Fruit fly (Drosophila melanogaster) whole organism, embryonic: Measurements from ENCODE around the gene Acp98AB.

Experiments
- Bgb ChIP-seq: fragments of 200-800 bp; sonication (Bioruptor generic); IDR thresholded peaks from 2 replicates; pipeline ENCODE4 v1.3.6; 2022; ENCODE audit warnings: missing biosample characterization, missing genetic modification characterization; ENCODE audit not compliant: partially characterized antibody
- CG10431 ChIP-seq: fragments of 200-800 bp; sonication (Bioruptor generic); optimal IDR thresholded peaks from 3 replicates; lab custom pipeline; 2018; ENCODE audit warnings: missing biosample characterization, mild to moderate bottlenecking, missing genetic modification characterization
- CG10462 ChIP-seq: fragments of 200-800 bp; sonication (Bioruptor generic); optimal IDR thresholded peaks from 2 replicates; lab custom pipeline; 2016; ENCODE audit warnings: missing biosample characterization, missing genetic modification characterization
- CG10543 ChIP-seq: fragments of 200-800 bp; sonication (Bioruptor generic); optimal IDR thresholded peaks from 3 replicates; lab custom pipeline; 2017; ENCODE audit warnings: missing biosample characterization, mild to moderate bottlenecking, missing genetic modification characterization, moderate library complexity
- CG11560 ChIP-seq: fragments of 200-800 bp; sonication (Bioruptor generic); IDR thresholded peaks from 3 replicates; pipeline ENCODE4 v1.3.6; 2022; ENCODE audit warnings: missing biosample characterization, missing genetic modification characterization
- CG12299 ChIP-seq: fragments of 200-800 bp; sonication (Bioruptor generic); optimal IDR thresholded peaks from 2 replicates; lab custom pipeline; 2018; ENCODE audit warnings: missing biosample characterization, mild to moderate bottlenecking, missing genetic modification characterization
- CG12659 ChIP-seq: fragments of 200-800 bp; sonication (Bioruptor generic); optimal IDR thresholded peaks from 3 replicates; lab custom pipeline; 2017; ENCODE audit warnings: mild to moderate bottlenecking, missing biosample characterization, missing genetic modification reagents, missing genetic modification characterization
- CG13624 ChIP-seq: fragments of 200-800 bp; sonication (Bioruptor generic); optimal IDR thresholded peaks from 2 replicates; lab custom pipeline; 2016; ENCODE audit warnings: missing biosample characterization, missing genetic modification characterization
- CG14441 ChIP-seq: fragments of 200-800 bp; sonication (Bioruptor generic); IDR thresholded peaks from 2 replicates; pipeline ENCODE4 v1.3.6; 2022; ENCODE audit warnings: missing biosample characterization, missing genetic modification characterization
- CG16813 ChIP-seq: fragments of 200-800 bp; sonication (Bioruptor generic); IDR thresholded peaks from 3 replicates; pipeline ENCODE4 v1.3.6; 2022; ENCODE audit warnings: missing biosample characterization, missing genetic modification characterization; ENCODE audit not compliant: partially characterized antibody
- CG17361 ChIP-seq: fragments of 200-800 bp; sonication (Bioruptor generic); IDR thresholded peaks from 3 replicates; pipeline ENCODE4 v1.3.6; 2022; ENCODE audit warnings: missing biosample characterization, missing genetic modification characterization
- CG1792 ChIP-seq: fragments of 200-800 bp; sonication (Bioruptor generic); optimal IDR thresholded peaks from 2 replicates; lab custom pipeline; 2016; ENCODE audit warnings: missing biosample characterization, missing genetic modification characterization
- CG31365 ChIP-seq: fragments of 200-800 bp; sonication (Bioruptor generic); optimal IDR thresholded peaks from 2 replicates; lab custom pipeline; 2018; ENCODE audit warnings: missing biosample characterization, mild to moderate bottlenecking, missing genetic modification characterization
- CG3407 ChIP-seq: fragments of 200-800 bp; sonication (Bioruptor generic); optimal IDR thresholded peaks from 2 replicates; lab custom pipeline; 2018; ENCODE audit warnings: missing biosample characterization, mild to moderate bottlenecking, missing genetic modification characterization
- CG42726 ChIP-seq: fragments of 200-800 bp; sonication (Bioruptor generic); IDR thresholded peaks from 2 replicates; pipeline ENCODE4 v1.3.6; 2022; ENCODE audit warnings: missing biosample characterization, missing genetic modification characterization; ENCODE audit not compliant: partially characterized antibody
- CG4328 ChIP-seq: fragments of 200-800 bp; sonication (Bioruptor generic); optimal IDR thresholded peaks from 3 replicates; lab custom pipeline; 2017; ENCODE audit warnings: missing biosample characterization, missing genetic modification reagents, missing genetic modification characterization
- CG4424 ChIP-seq: fragments of 200-800 bp; sonication (Bioruptor generic); optimal IDR thresholded peaks from 3 replicates; lab custom pipeline; 2016; ENCODE audit warnings: missing biosample characterization, missing genetic modification characterization
- CG6175 ChIP-seq: fragments of 200-800 bp; sonication (Bioruptor generic); IDR thresholded peaks from 3 replicates; pipeline ENCODE4 v1.3.6; 2022; ENCODE audit warnings: missing biosample characterization, missing genetic modification characterization
- CG7271 ChIP-seq: fragments of 200-800 bp; sonication (Bioruptor generic); optimal IDR thresholded peaks from 2 replicates; lab custom pipeline; 2018; ENCODE audit warnings: missing biosample characterization, mild to moderate bottlenecking, missing genetic modification characterization, moderate library complexity
- CG8281 ChIP-seq: fragments of 200-800 bp; sonication (Bioruptor generic); optimal IDR thresholded peaks from 2 replicates; lab custom pipeline; 2018; ENCODE audit warnings: missing biosample characterization, mild to moderate bottlenecking, missing genetic modification characterization, moderate library complexity
- CG9876 ChIP-seq: fragments of 200-800 bp; sonication (Bioruptor generic); optimal IDR thresholded peaks from 2 replicates; lab custom pipeline; 2016; ENCODE audit warnings: missing biosample characterization, missing genetic modification characterization
- CG9932 ChIP-seq: fragments of 200-800 bp; sonication (Bioruptor generic); IDR thresholded peaks from 2 replicates; pipeline ENCODE4 v1.3.6; 2022; ENCODE audit warnings: missing biosample characterization, missing genetic modification characterization
- Camta ChIP-seq: fragments of 200-800 bp; sonication (Bioruptor generic); optimal IDR thresholded peaks from 2 replicates; lab custom pipeline; 2016; ENCODE audit warnings: missing biosample characterization, missing genetic modification characterization
- Drgx ChIP-seq: fragments of 200-800 bp; sonication (Bioruptor generic); IDR thresholded peaks from 2 replicates; pipeline ENCODE4 v1.3.6; 2022; ENCODE audit warnings: missing biosample characterization, missing genetic modification characterization
- Elba2 ChIP-seq: fragments of 200-800 bp; sonication (Bioruptor generic); optimal IDR thresholded peaks from 3 replicates; lab custom pipeline; 2016; ENCODE audit warnings: missing biosample characterization, missing genetic modification characterization
- Ets65A ChIP-seq: fragments of 200-800 bp; sonication (Bioruptor generic); peaks from one replicate; lab custom pipeline; 2016; ENCODE audit warnings: missing biosample characterization, missing genetic modification characterization
- HmgZ ChIP-seq: fragments of 200-800 bp; sonication (Bioruptor generic); optimal IDR thresholded peaks from 2 replicates; lab custom pipeline; 2018; ENCODE audit warnings: missing biosample characterization, mild to moderate bottlenecking, missing genetic modification characterization
- Meics ChIP-seq: fragments of 200-800 bp; sonication (Bioruptor generic); optimal IDR thresholded peaks from 2 replicates; lab custom pipeline; 2017; ENCODE audit warnings: missing biosample characterization, mild to moderate bottlenecking, missing genetic modification characterization
- Myb ChIP-seq: fragments of 200-800 bp; sonication (Bioruptor generic); optimal IDR thresholded peaks from 2 replicates; lab custom pipeline; 2016; ENCODE audit warnings: missing biosample characterization, missing genetic modification characterization
- Opbp ChIP-seq: fragments of 200-800 bp; sonication (Bioruptor generic); IDR thresholded peaks from 3 replicates; pipeline ENCODE4 v1.3.6; 2022; ENCODE audit warnings: missing biosample characterization, missing genetic modification characterization; ENCODE audit not compliant: partially characterized antibody
- Sox102F ChIP-seq: fragments of 200-800 bp; sonication (Bioruptor generic); optimal IDR thresholded peaks from 2 replicates; lab custom pipeline; 2018; ENCODE audit warnings: missing biosample characterization, mild to moderate bottlenecking, missing genetic modification characterization, moderate library complexity
- Vsx1 ChIP-seq: fragments of 200-800 bp; sonication (Bioruptor generic); optimal IDR thresholded peaks from 2 replicates; lab custom pipeline; 2017; ENCODE audit warnings: missing biosample characterization, mild to moderate bottlenecking, missing genetic modification characterization, missing genetic modification reagents
- Xrp1 ChIP-seq: fragments of 200-800 bp; sonication (Bioruptor generic); IDR thresholded peaks from 2 replicates; pipeline ENCODE4 v1.3.6; 2022; ENCODE audit warnings: missing biosample characterization, missing genetic modification characterization
- bbx ChIP-seq: fragments of 200-800 bp; sonication (Bioruptor generic); IDR thresholded peaks from 2 replicates; pipeline ENCODE4 v1.3.6; 2022; ENCODE audit warnings: missing biosample characterization, missing genetic modification characterization; ENCODE audit not compliant: partially characterized antibody
- bsh ChIP-seq, 2 experiments: fragments of 200-800 bp; sonication (Bioruptor generic); optimal IDR thresholded peaks; 2 replicates each; lab custom pipeline; 2017 to 2018; ENCODE audit warnings: mild to moderate bottlenecking in 2 of 2, missing biosample characterization in 2 of 2, missing genetic modification characterization in 2 of 2, moderate library complexity in 1 of 2
- caup ChIP-seq: fragments of 200-800 bp; sonication (Bioruptor generic); optimal IDR thresholded peaks from 3 replicates; lab custom pipeline; 2017; ENCODE audit warnings: missing biosample characterization, mild to moderate bottlenecking, missing genetic modification characterization, moderate library complexity; ENCODE audit not compliant: severe bottlenecking
- dm ChIP-seq: fragments of 200-800 bp; sonication (Bioruptor generic); optimal IDR thresholded peaks from 3 replicates; lab custom pipeline; 2016; ENCODE audit warnings: missing biosample characterization, missing genetic modification characterization
- fru ChIP-seq: fragments of >200 bp; optimal IDR thresholded peaks from 2 replicates; lab custom pipeline; 2017
- gfzf ChIP-seq: fragments of 200-800 bp; sonication (Bioruptor generic); optimal IDR thresholded peaks from 2 replicates; lab custom pipeline; 2016; ENCODE audit warnings: missing biosample characterization, mild to moderate bottlenecking, missing genetic modification characterization, moderate library complexity
- grau ChIP-seq: fragments of 200-800 bp; optimal IDR thresholded peaks from 3 replicates; lab custom pipeline; 2019; ENCODE audit warnings: missing biosample characterization, mild to moderate bottlenecking, missing genetic modification characterization, moderate library complexity
- gsb ChIP-seq: fragments of 200-800 bp; sonication (Bioruptor generic); IDR thresholded peaks from 2 replicates; pipeline ENCODE4 v1.3.6; 2022; ENCODE audit warnings: missing biosample characterization, missing genetic modification characterization
- hkb ChIP-seq, 2 experiments: fragments of 200-800 bp in 1 of 2; fragments of >200 bp in 1 of 2; sonication (Bioruptor generic) in 1 of 2; IDR thresholded peaks in 1 of 2; optimal IDR thresholded peaks in 1 of 2; 2 replicates each; pipeline versions ENCODE4 v1.3.6 to Lab custom; 2017 to 2022; ENCODE audit warnings: missing biosample characterization in 1 of 2, missing genetic modification characterization in 1 of 2
- inv ChIP-seq: fragments of 200-800 bp; sonication (Bioruptor generic); IDR thresholded peaks from 2 replicates; pipeline ENCODE4 v1.3.6; 2022; ENCODE audit warnings: missing biosample characterization, missing genetic modification characterization; ENCODE audit not compliant: partially characterized antibody
- lab ChIP-seq: fragments of 200-800 bp; sonication (Bioruptor generic); optimal IDR thresholded peaks from 3 replicates; lab custom pipeline; 2017; ENCODE audit warnings: missing biosample characterization, missing genetic modification characterization, mild to moderate bottlenecking, moderate library complexity, missing genetic modification reagents
- otp ChIP-seq: fragments of 200-800 bp; sonication (Bioruptor generic); IDR thresholded peaks from 3 replicates; pipeline ENCODE4, ENCODE4 v1.3.6; 2022; ENCODE audit warnings: missing biosample characterization, missing genetic modification characterization
- pita ChIP-seq: fragments of 200-800 bp; sonication (Bioruptor generic); optimal IDR thresholded peaks from 2 replicates; lab custom pipeline; 2017; ENCODE audit warnings: missing biosample characterization, mild to moderate bottlenecking, missing genetic modification characterization
- sim ChIP-seq: fragments of 200-800 bp; sonication (Bioruptor generic); IDR thresholded peaks from 2 replicates; pipeline ENCODE4 v1.3.6; 2022; ENCODE audit warnings: missing biosample characterization, missing genetic modification characterization
- ssp ChIP-seq: fragments of 200-800 bp; sonication (Bioruptor generic); IDR thresholded peaks from 2 replicates; pipeline ENCODE4 v1.3.6; 2022; ENCODE audit warnings: missing biosample characterization, missing genetic modification characterization
- stwl ChIP-seq: fragments of 200-800 bp; sonication (Bioruptor generic); optimal IDR thresholded peaks from 3 replicates; lab custom pipeline; 2018; ENCODE audit warnings: missing biosample characterization, mild to moderate bottlenecking, missing genetic modification characterization, moderate library complexity
- zf30C ChIP-seq: fragments of 200-800 bp; sonication (Bioruptor generic); optimal IDR thresholded peaks from 3 replicates; lab custom pipeline; 2018; ENCODE audit warnings: missing biosample characterization, mild to moderate bottlenecking, missing genetic modification characterization

Acp98AB gene

dm6 chr3R:27651710-27652109 lies 43.0 kb upstream of the Acp98AB start (continued):
- TF ChIP-seq Myb (GFP tag; lab: Kevin White, UChicago) = peak; percentile 92
- no peak for TF ChIP-seq caup (GFP tag; lab: Kevin White, UChicago)
- TF ChIP-seq CG16813 (GFP tag; lab: Robert Waterston, UW) = no peak
- TF ChIP-seq CG12659 = peak; percentile 7
- TF ChIP-seq sim (GFP tag; lab: Robert Waterston, UW) = no peak
- no peak for TF ChIP-seq CG10543 (GFP tag; lab: Kevin White, UChicago)
- TF ChIP-seq fru (lab: Kevin White, UChicago) = no peak
- TF ChIP-seq Xrp1 = no peak
- no peak for TF ChIP-seq CG7271
- peak; percentile 18 for TF ChIP-seq HmgZ (tag; lab: Kevin White, UChicago)
- no peak for TF ChIP-seq hkb (optimal IDR thresholded peaks at IDR 0.05; lab: Kevin White, UChicago)
- TF ChIP-seq hkb (GFP tag; IDR thresholded peaks at IDR 0.05; lab: Robert Waterston, UW) = no peak
- no peak for TF ChIP-seq zf30C
- TF ChIP-seq Drgx (GFP tag; lab: Robert Waterston, UW) = no peak
- no peak for TF ChIP-seq CG3407 (GFP tag; lab: Kevin White, UChicago)
- TF ChIP-seq CG10462 (GFP tag; lab: Kevin White, UChicago) = no peak
- TF ChIP-seq CG31365 = peak; percentile 95
- no peak for TF ChIP-seq CG14441 (GFP tag; lab: Robert Waterston, UW)
- TF ChIP-seq otp (GFP tag; lab: Robert Waterston, UW) = no peak
- no peak for TF ChIP-seq inv (GFP tag; lab: Robert Waterston, UW)
- no peak for TF ChIP-seq gsb (GFP tag; lab: Robert Waterston, UW)
- TF ChIP-seq Opbp (GFP tag; lab: Robert Waterston, UW) = peak; percentile 32; the same call in 1 of the 3 replicates
- no peak for TF ChIP-seq CG12299 (tag; lab: Kevin White, UChicago)
- peak; percentile 75 for TF ChIP-seq pita (GFP tag; lab: Kevin White, UChicago)
- no peak for TF ChIP-seq gfzf (GFP tag; lab: Kevin White, UChicago)
- no peak for TF ChIP-seq bsh (GFP tag; optimal IDR thresholded peaks at IDR 0.05; lab: Kevin White, UChicago)
- peak; percentile 9 for TF ChIP-seq Elba2
- TF ChIP-seq CG17361 = no peak
- no peak for TF ChIP-seq Vsx1
- TF ChIP-seq CG8281 (tag; lab: Kevin White, UChicago) = no peak
- no peak for TF ChIP-seq Sox102F
- TF ChIP-seq Ets65A (GFP tag; lab: Kevin White, UChicago) = peak; percentile 68
- TF ChIP-seq CG1792 (GFP tag; lab: Kevin White, UChicago) = no peak
- peak; percentile 28 for TF ChIP-seq stwl (tag; lab: Kevin White, UChicago)
- TF ChIP-seq grau (tag; lab: Kevin White, UChicago) = no peak

DNA sequence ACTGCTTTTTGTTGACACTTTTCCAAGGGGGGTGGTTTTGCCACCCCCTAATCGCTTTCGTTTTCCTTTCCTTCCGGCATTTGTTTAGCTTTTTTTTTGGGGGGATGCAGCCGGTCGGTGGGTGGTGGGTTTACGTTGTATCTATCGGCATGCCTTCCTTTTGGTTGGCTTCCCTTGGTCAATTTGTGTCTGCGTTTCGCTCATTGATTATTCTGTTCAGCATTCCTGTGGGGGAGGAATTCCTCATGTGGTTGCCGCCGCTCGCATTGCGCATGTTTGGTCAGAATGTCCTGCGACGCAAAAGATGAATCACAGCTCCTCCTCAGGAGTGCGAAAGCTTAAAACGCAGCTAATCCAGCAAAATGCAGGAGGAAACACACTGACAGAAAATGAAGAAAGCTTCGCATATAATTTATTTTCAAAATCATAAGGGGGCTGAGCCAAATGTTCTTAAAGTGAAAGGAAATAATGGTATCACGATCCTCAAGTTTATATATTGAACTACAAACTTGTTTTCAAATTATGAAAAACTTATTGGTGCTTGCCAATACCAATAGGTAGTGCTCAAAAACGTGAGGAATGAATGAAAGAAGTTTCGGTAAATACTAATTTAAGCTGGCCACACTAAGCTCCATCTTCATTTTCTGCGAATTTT lies 42.4 kb upstream of the Acp98AB start, which contains the start of gene RpS10a:
RpS10a (plus strand) TSS at position 605 of the 655 bp plus-strand sequence.
- TF ChIP-seq bbx (GFP tag; lab: Robert Waterston, UW) = peak; percentile 87
- peak; percentile 43; the same call in 1 of the 2 replicates for TF ChIP-seq CG42726 (GFP tag; lab: Robert Waterston, UW)
- peak; percentile 47 for TF ChIP-seq CG13624 (GFP tag; lab: Kevin White, UChicago)
- no peak for TF ChIP-seq CG3407 (GFP tag; lab: Kevin White, UChicago)
- TF ChIP-seq CG6175 (GFP tag; lab: Robert Waterston, UW) = no peak
- TF ChIP-seq Camta = no peak
- peak; percentile 16 for TF ChIP-seq lab (GFP tag; lab: Kevin White, UChicago)
- TF ChIP-seq Bgb (GFP tag; lab: Robert Waterston, UW) = peak; percentile 22; the same call in 1 of the 2 replicates
- TF ChIP-seq CG4424 (GFP tag; lab: Kevin White, UChicago) = no peak
- TF ChIP-seq CG10431 = no peak
- TF ChIP-seq ssp (GFP tag; lab: Robert Waterston, UW) = no peak
- 0 out of 2 replicates have a peak, but pooled peaks have one; percentile 5 for TF ChIP-seq CG9932
- TF ChIP-seq CG11560 = no peak
- TF ChIP-seq Meics (GFP tag; lab: Kevin White, UChicago) = peak; percentile 26
- TF ChIP-seq CG4328 (GFP tag; lab: Kevin White, UChicago) = no peak
- TF ChIP-seq dm (GFP tag; lab: Kevin White, UChicago) = no peak
- TF ChIP-seq CG9876 (GFP tag; lab: Kevin White, UChicago) = no peak
